Fruit fly (Drosophila melanogaster) whole organism, embryonic: ENCODE results near the gene CG4955.
A peak's percentile ranks its signal among the peaks of the same experiment; 100 is the strongest.

Source experiments
- Asciz ChIP-seq: fragments of 200-800 bp; sonication (Bioruptor generic); optimal IDR thresholded peaks from 2 replicates; lab custom pipeline; 2017; ENCODE audit warnings: missing biosample characterization, mild to moderate bottlenecking, missing genetic modification characterization, missing genetic modification reagents
- Atf3 ChIP-seq: fragments of 200-800 bp; sonication (Bioruptor generic); optimal IDR thresholded peaks from 3 replicates; lab custom pipeline; 2016; ENCODE audit warnings: missing biosample characterization, missing genetic modification characterization
- Bdp1 ChIP-seq: fragments of 200-800 bp; sonication (Bioruptor generic); optimal IDR thresholded peaks from 3 replicates; lab custom pipeline; 2016; ENCODE audit warnings: missing biosample characterization, missing genetic modification characterization
- Blimp-1 ChIP-seq: fragments of 200-800 bp; sonication (Bioruptor generic); optimal IDR thresholded peaks from 3 replicates; lab custom pipeline; 2018; ENCODE audit warnings: missing biosample characterization, missing genetic modification characterization, mild to moderate bottlenecking, moderate library complexity, missing genetic modification reagents
- CG10366 ChIP-seq: fragments of 200-800 bp; sonication (Bioruptor generic); IDR thresholded peaks from 2 replicates; pipeline ENCODE4 v1.3.6; 2022; ENCODE audit warnings: missing biosample characterization, missing genetic modification characterization
- CG10979 ChIP-seq: fragments of 200-800 bp; sonication (Bioruptor generic); optimal IDR thresholded peaks from 2 replicates; lab custom pipeline; 2018; ENCODE audit warnings: missing biosample characterization, mild to moderate bottlenecking, missing genetic modification characterization, moderate library complexity
- CG11695 ChIP-seq: fragments of 200-800 bp; sonication (Bioruptor generic); IDR thresholded peaks from 3 replicates; pipeline ENCODE4 v1.3.6; 2022; ENCODE audit warnings: missing biosample characterization, missing genetic modification characterization
- CG11723 ChIP-seq: fragments of 200-800 bp; sonication (Bioruptor generic); optimal IDR thresholded peaks from 2 replicates; lab custom pipeline; 2017; ENCODE audit warnings: missing biosample characterization, mild to moderate bottlenecking, missing genetic modification characterization
- CG12299 ChIP-seq: fragments of 200-800 bp; sonication (Bioruptor generic); optimal IDR thresholded peaks from 2 replicates; lab custom pipeline; 2018; ENCODE audit warnings: missing biosample characterization, mild to moderate bottlenecking, missing genetic modification characterization
- CG12659 ChIP-seq: fragments of 200-800 bp; sonication (Bioruptor generic); optimal IDR thresholded peaks from 3 replicates; lab custom pipeline; 2017; ENCODE audit warnings: mild to moderate bottlenecking, missing biosample characterization, missing genetic modification reagents, missing genetic modification characterization
- CG13894 ChIP-seq: fragments of 200-800 bp; sonication (Bioruptor generic); optimal IDR thresholded peaks from 3 replicates; lab custom pipeline; 2018; ENCODE audit warnings: missing biosample characterization, mild to moderate bottlenecking, missing genetic modification characterization, moderate library complexity
- CG15269 ChIP-seq: fragments of 200-800 bp; sonication (Bioruptor generic); optimal IDR thresholded peaks from 2 replicates; lab custom pipeline; 2018; ENCODE audit warnings: missing biosample characterization, mild to moderate bottlenecking, missing genetic modification characterization, moderate library complexity
- CG31365 ChIP-seq: fragments of 200-800 bp; sonication (Bioruptor generic); optimal IDR thresholded peaks from 2 replicates; lab custom pipeline; 2018; ENCODE audit warnings: missing biosample characterization, mild to moderate bottlenecking, missing genetic modification characterization
- CG32532 ChIP-seq: fragments of 200-800 bp; sonication (Bioruptor generic); IDR thresholded peaks from 2 replicates; pipeline ENCODE4 v1.3.6; 2022; ENCODE audit warnings: missing biosample characterization, missing genetic modification characterization
- CG43689 ChIP-seq: fragments of 200-800 bp; sonication (Bioruptor generic); IDR thresholded peaks from 2 replicates; pipeline ENCODE4 v1.3.6; 2022; ENCODE audit warnings: missing biosample characterization, missing genetic modification characterization
- CG6254 ChIP-seq: fragments of 200-800 bp; sonication (Bioruptor generic); optimal IDR thresholded peaks from 3 replicates; lab custom pipeline; 2017; ENCODE audit warnings: mild to moderate bottlenecking, missing biosample characterization, missing genetic modification reagents, missing genetic modification characterization
- CG7786 ChIP-seq: fragments of 200-800 bp; sonication (Bioruptor generic); optimal IDR thresholded peaks from 2 replicates; lab custom pipeline; 2016; ENCODE audit warnings: missing biosample characterization, missing genetic modification characterization
- CG9437 ChIP-seq: fragments of 200-800 bp; sonication (Bioruptor generic); optimal IDR thresholded peaks from 2 replicates; lab custom pipeline; 2018; ENCODE audit warnings: missing biosample characterization, mild to moderate bottlenecking, missing genetic modification characterization
- CG9932 ChIP-seq: fragments of 200-800 bp; sonication (Bioruptor generic); IDR thresholded peaks from 2 replicates; pipeline ENCODE4 v1.3.6; 2022; ENCODE audit warnings: missing biosample characterization, missing genetic modification characterization
- D19B ChIP-seq: fragments of 200-800 bp; sonication (Bioruptor generic); optimal IDR thresholded peaks from 2 replicates; lab custom pipeline; 2017; ENCODE audit warnings: missing biosample characterization, mild to moderate bottlenecking, missing genetic modification characterization
- E2f1 ChIP-seq: fragments of 200-800 bp; sonication (Bioruptor generic); IDR thresholded peaks from 2 replicates; pipeline ENCODE4 v1.3.6; 2022; ENCODE audit warnings: missing biosample characterization, missing genetic modification characterization
- E2f2 ChIP-seq: fragments of 200-800 bp; sonication (Bioruptor generic); IDR thresholded peaks from 2 replicates; pipeline ENCODE4 v1.3.6; 2022; ENCODE audit warnings: missing biosample characterization, missing genetic modification characterization
- Fer3 ChIP-seq: fragments of 200-800 bp; sonication (Bioruptor generic); optimal IDR thresholded peaks from 2 replicates; lab custom pipeline; 2018; ENCODE audit warnings: missing biosample characterization, mild to moderate bottlenecking, missing genetic modification characterization, moderate library complexity
- GATAe ChIP-seq: fragments of 200-800 bp; sonication (Bioruptor generic); conservative IDR thresholded peaks from 2 replicates; pipeline ENCODE4 v1.3.6; 2022; ENCODE audit warnings: missing biosample characterization, missing genetic modification characterization
- Lpt ChIP-seq: fragments of >200 bp; optimal IDR thresholded peaks from 2 replicates; lab custom pipeline; 2018; ENCODE audit warnings: missing biosample characterization, missing genetic modification characterization
- Med ChIP-seq: fragments of 200-800 bp; sonication (Bioruptor generic); peaks from one replicate; lab custom pipeline; 2016; ENCODE audit warnings: missing biosample characterization, missing genetic modification characterization, mild to moderate bottlenecking, inconsistent platforms, moderate library complexity
- Myb ChIP-seq: fragments of 200-800 bp; sonication (Bioruptor generic); optimal IDR thresholded peaks from 2 replicates; lab custom pipeline; 2016; ENCODE audit warnings: missing biosample characterization, missing genetic modification characterization
- Oaz ChIP-seq: fragments of 200-800 bp; sonication (Bioruptor generic); IDR thresholded peaks from 2 replicates; pipeline ENCODE4 v1.3.6; 2022; ENCODE audit warnings: missing biosample characterization, missing genetic modification characterization
- Rfx ChIP-seq: fragments of 200-800 bp; sonication (Bioruptor generic); IDR thresholded peaks from 2 replicates; pipeline ENCODE4 v1.3.6; 2022; ENCODE audit warnings: missing biosample characterization, missing genetic modification characterization
- amos ChIP-seq: fragments of 200-800 bp; sonication (Bioruptor generic); IDR thresholded peaks from 2 replicates; pipeline ENCODE4 v1.3.6; 2022; ENCODE audit warnings: missing biosample characterization, missing genetic modification characterization; ENCODE audit not compliant: partially characterized antibody
- ato ChIP-seq: fragments of 200-800 bp; sonication (Bioruptor generic); IDR thresholded peaks from 2 replicates; pipeline ENCODE4 v1.3.6; 2022; ENCODE audit warnings: missing biosample characterization, missing genetic modification characterization; ENCODE audit not compliant: partially characterized antibody
- croc ChIP-seq: fragments of 200-800 bp; sonication (Bioruptor generic); conservative IDR thresholded peaks from 3 replicates; pipeline ENCODE4 v1.3.6; 2022; ENCODE audit warnings: missing biosample characterization, missing genetic modification characterization
- crol ChIP-seq: fragments of 200-800 bp; sonication (Bioruptor generic); IDR thresholded peaks from 2 replicates; pipeline ENCODE4 v1.3.6; 2022; ENCODE audit warnings: missing biosample characterization, missing genetic modification characterization
- cwo ChIP-seq: fragments of 200-800 bp; sonication (Bioruptor generic); optimal IDR thresholded peaks from 3 replicates; lab custom pipeline; 2017; ENCODE audit warnings: missing biosample characterization, missing genetic modification characterization, mild to moderate bottlenecking, moderate library complexity, missing genetic modification reagents
- dati ChIP-seq: fragments of 200-800 bp; sonication (Bioruptor generic); IDR thresholded peaks from 2 replicates; pipeline ENCODE4 v1.3.6; 2022; ENCODE audit warnings: missing biosample characterization, missing genetic modification characterization
- exex ChIP-seq: fragments of 200-800 bp; sonication (Bioruptor generic); optimal IDR thresholded peaks from 4 replicates; lab custom pipeline; 2018; ENCODE audit warnings: missing biosample characterization, mild to moderate bottlenecking, missing genetic modification characterization, moderate library complexity
- ftz-f1 ChIP-seq: fragments of 200-800 bp; sonication (Bioruptor generic); optimal IDR thresholded peaks from 2 replicates; lab custom pipeline; 2016; ENCODE audit warnings: missing biosample characterization, missing genetic modification characterization
- grn ChIP-seq: fragments of 200-800 bp; sonication (Bioruptor generic); optimal IDR thresholded peaks from 3 replicates; lab custom pipeline; 2017; ENCODE audit warnings: missing biosample characterization, missing genetic modification characterization
- gt ChIP-seq: fragments of 200-800 bp; sonication (Bioruptor generic); IDR thresholded peaks from 2 replicates; pipeline ENCODE4 v1.3.6; 2022; ENCODE audit warnings: missing biosample characterization, missing genetic modification characterization
- lab ChIP-seq: fragments of 200-800 bp; sonication (Bioruptor generic); optimal IDR thresholded peaks from 3 replicates; lab custom pipeline; 2017; ENCODE audit warnings: missing biosample characterization, missing genetic modification characterization, mild to moderate bottlenecking, moderate library complexity, missing genetic modification reagents
- lmd ChIP-seq: fragments of 200-800 bp; sonication (Bioruptor generic); IDR thresholded peaks from 2 replicates; pipeline ENCODE4 v1.3.6; 2022; ENCODE audit warnings: missing biosample characterization, missing genetic modification characterization
- mirr ChIP-seq: fragments of 200-800 bp; sonication (Bioruptor generic); optimal IDR thresholded peaks from 3 replicates; lab custom pipeline; 2018; ENCODE audit warnings: missing biosample characterization, mild to moderate bottlenecking, missing genetic modification characterization
- pfk ChIP-seq: fragments of 200-800 bp; sonication (Bioruptor generic); optimal IDR thresholded peaks from 2 replicates; lab custom pipeline; 2018; ENCODE audit warnings: missing biosample characterization, mild to moderate bottlenecking, missing genetic modification characterization, moderate library complexity
- pita ChIP-seq: fragments of 200-800 bp; sonication (Bioruptor generic); optimal IDR thresholded peaks from 2 replicates; lab custom pipeline; 2017; ENCODE audit warnings: missing biosample characterization, mild to moderate bottlenecking, missing genetic modification characterization
- row ChIP-seq: fragments of 200-800 bp; sonication (Bioruptor generic); IDR thresholded peaks from 3 replicates; pipeline ENCODE4 v1.3.6; 2022; ENCODE audit warnings: missing biosample characterization, missing genetic modification characterization
- sens ChIP-seq: fragments of 200-800 bp; sonication (Bioruptor generic); peaks from one replicate; lab custom pipeline; 2016; ENCODE audit warnings: missing biosample characterization, missing genetic modification characterization
- sim ChIP-seq: fragments of 200-800 bp; sonication (Bioruptor generic); IDR thresholded peaks from 2 replicates; pipeline ENCODE4 v1.3.6; 2022; ENCODE audit warnings: missing biosample characterization, missing genetic modification characterization
- sug ChIP-seq: fragments of 200-800 bp; optimal IDR thresholded peaks from 2 replicates; lab custom pipeline; 2019; ENCODE audit warnings: missing biosample characterization, mild to moderate bottlenecking, missing genetic modification characterization, moderate library complexity
- tio ChIP-seq: fragments of 200-800 bp; sonication (Bioruptor generic); optimal IDR thresholded peaks from 2 replicates; lab custom pipeline; 2017; ENCODE audit warnings: missing biosample characterization, missing genetic modification characterization, inconsistent platforms
- unc-4 ChIP-seq: fragments of 200-800 bp; sonication (Bioruptor generic); IDR thresholded peaks from 2 replicates; pipeline ENCODE4 v1.3.6; 2022; ENCODE audit warnings: missing biosample characterization, missing genetic modification characterization; ENCODE audit not compliant: partially characterized antibody
- wek ChIP-seq: fragments of 200-800 bp; sonication (Bioruptor generic); optimal IDR thresholded peaks from 3 replicates; lab custom pipeline; 2018; ENCODE audit warnings: missing biosample characterization, mild to moderate bottlenecking, missing genetic modification characterization, moderate library complexity

Gene CG4955

dm6 chrX:17093431-17093830 is 12.2 kb downstream of the CG4955 start:
- TF ChIP-seq Rfx (GFP tag; lab: Robert Waterston, UW) (0 out of 2 replicates have a peak, but pooled peaks have one; percentile 16), CG13894 (tag; lab: Kevin White, UChicago) (no peak), Oaz (no peak), CG9437 (GFP tag; lab: Kevin White, UChicago) (no peak), CG12299 (tag; lab: Kevin White, UChicago) (no peak), pita (GFP tag; lab: Kevin White, UChicago) (no peak), CG11695 (GFP tag; lab: Robert Waterston, UW) (0 out of 3 replicates have a peak, but pooled peaks have one; percentile 6), pfk (GFP tag; lab: Kevin White, UChicago) (no peak), E2f1 (no peak), Blimp-1 (GFP tag; lab: Kevin White, UChicago) (no peak), wek (GFP tag; lab: Kevin White, UChicago) (no peak), CG32532 (peak; percentile 13; the same call in 1 of the 2 replicates), CG7786 (GFP tag; lab: Kevin White, UChicago) (no peak), croc (GFP tag; lab: Robert Waterston, UW) (no peak), amos (no peak), CG11723 (no peak), Fer3 (tag; lab: Kevin White, UChicago) (no peak), Myb (GFP tag; lab: Kevin White, UChicago) (no peak), exex (tag; lab: Kevin White, UChicago) (no peak), lmd (GFP tag; lab: Robert Waterston, UW) (peak; percentile 9; the same call in 1 of the 2 replicates), ato (GFP tag; lab: Robert Waterston, UW) (no peak), CG43689 (no peak), Lpt (GFP tag; lab: Kevin White, UChicago) (no peak), CG15269 (tag; lab: Kevin White, UChicago) (no peak), sim (no peak), crol (GFP tag; lab: Robert Waterston, UW) (peak; percentile 62), Atf3 (no peak), Med (GFP tag; lab: Kevin White, UChicago) (peak; percentile 71), E2f2 (GFP tag; lab: Robert Waterston, UW) (no peak), CG10366 (GFP tag; lab: Robert Waterston, UW) (peak; percentile 11; the same call in 1 of the 2 replicates), unc-4 (GFP tag; lab: Robert Waterston, UW) (no peak), D19B (GFP tag; lab: Kevin White, UChicago) (peak; percentile 50), ftz-f1 (GFP tag; lab: Kevin White, UChicago) (peak; percentile 1), dati (GFP tag; lab: Robert Waterston, UW) (no peak)

dm6 chrX:17093900-17094446 is 12.7 kb downstream of the CG4955 start:
- TF ChIP-seq cwo (GFP tag; lab: Kevin White, UChicago) (peak; percentile 18), tio (GFP tag; lab: Kevin White, UChicago) (no peak), sens (GFP tag; lab: Kevin White, UChicago) (peak; percentile 28), row (GFP tag; lab: Robert Waterston, UW) (peak; percentile 50), CG12659 (GFP tag; lab: Kevin White, UChicago) (no peak), Asciz (GFP tag; lab: Kevin White, UChicago) (no peak), mirr (GFP tag; lab: Kevin White, UChicago) (peak; percentile 18), Bdp1 (GFP tag; lab: Kevin White, UChicago) (no peak), CG10979 (tag; lab: Kevin White, UChicago) (no peak), exex (tag; lab: Kevin White, UChicago) (peak; percentile 92), D19B (GFP tag; lab: Kevin White, UChicago) (peak; percentile 11), GATAe (0 out of 2 replicates have a peak, but pooled peaks have one; percentile 11), CG31365 (tag; lab: Kevin White, UChicago) (no peak), CG10366 (GFP tag; lab: Robert Waterston, UW) (peak; percentile 23; the same call in 1 of the 2 replicates), lab (GFP tag; lab: Kevin White, UChicago) (peak; percentile 31), sug (tag; lab: Kevin White, UChicago) (peak; percentile 73), CG6254 (GFP tag; lab: Kevin White, UChicago) (peak; percentile 53), grn (GFP tag; lab: Kevin White, UChicago) (peak; percentile 55), CG9932 (GFP tag; lab: Robert Waterston, UW) (peak; percentile 27; the same call in 1 of the 2 replicates), gt (GFP tag; lab: Robert Waterston, UW) (no peak)
